6 worm cellular contexts compared by ENCODE assay signal in genomic region chrIII:10661292-10661691, ce11.
TF ChIP-seq lines count a peak whose summit lies in the region.

No protein-coding gene starts in this region.

TF ChIP-seq in whole organism, L1 larva, 84 proteins besides CTCF, POLR2A, EP300 and RAD21:
- TF ChIP-seq lin-14 (GFP tag; optimal IDR thresholded peaks at IDR 0.05; lab: Kevin White, UChicago) (peak; percentile 38), hlh-4 (tag; optimal IDR thresholded peaks at IDR 0.05; lab: Kevin White, UChicago) (no peak), elt-3 (tag; optimal IDR thresholded peaks at IDR 0.05; lab: Kevin White, UChicago) (peak in 1 of 6 experiments; percentile 6), blmp-1 (tag; optimal IDR thresholded peaks at IDR 0.05; lab: Kevin White, UChicago) (peak; percentile 58), nhr-85 (tag; lab: Kevin White, UChicago) (peak; percentile 79)
TF ChIP-seq in whole organism, L1 larva: peak in this region for 4.

TF ChIP-seq in whole organism, L2 larva, 48 proteins besides CTCF, POLR2A, EP300 and RAD21:
- TF ChIP-seq nhr-129 (tag; optimal IDR thresholded peaks at IDR 0.05; lab: Kevin White, UChicago) (peak; percentile 7), nhr-11 (tag; optimal IDR thresholded peaks at IDR 0.05; lab: Kevin White, UChicago) (no peak), sma-3 (GFP tag; optimal IDR thresholded peaks at IDR 0.05; lab: Kevin White, UChicago) (peak; percentile 11), nhr-25 (tag; optimal IDR thresholded peaks at IDR 0.05; lab: Kevin White, UChicago) (peak; percentile 30)
TF ChIP-seq in whole organism, L2 larva: peak in this region for 3.

TF ChIP-seq in whole organism, L3 larva, 47 proteins besides CTCF, POLR2A, EP300 and RAD21:
- TF ChIP-seq lin-39 (tag; optimal IDR thresholded peaks at IDR 0.05; lab: Kevin White, UChicago) (peak; percentile 37), lin-15B (tag; optimal IDR thresholded peaks at IDR 0.05; lab: Kevin White, UChicago) (no peak), nhr-25 (tag; optimal IDR thresholded peaks at IDR 0.05; lab: Kevin White, UChicago) (peak; percentile 57), nhr-23 (tag; optimal IDR thresholded peaks at IDR 0.05; lab: Kevin White, UChicago) (peak; percentile 8), nhr-43 (tag; optimal IDR thresholded peaks at IDR 0.05; lab: Kevin White, UChicago; ENCODE audit: poor library complexity, severe bottlenecking) (no peak)
TF ChIP-seq in whole organism, L3 larva: peak in this region for 3.

TF ChIP-seq in whole organism, L4 larva, 104 proteins besides CTCF, POLR2A, EP300 and RAD21:
- no peak for TF ChIP-seq Y5F2A.4 (GFP tag; optimal IDR thresholded peaks at IDR 0.05; lab: Kevin White, UChicago)
- no peak for TF ChIP-seq ama-1 (optimal IDR thresholded peaks at IDR 0.05; lab: Kevin White, UChicago)
- no peak for TF ChIP-seq zip-11 (GFP tag; IDR thresholded peaks at IDR 0.05; lab: Robert Waterston, UW)
- no peak for TF ChIP-seq duxl-1 (tag; optimal IDR thresholded peaks at IDR 0.05; lab: Kevin White, UChicago; ENCODE audit: poor library complexity)
- no peak for TF ChIP-seq lsy-2 (tag; optimal IDR thresholded peaks at IDR 0.05; lab: Kevin White, UChicago)
- no peak for TF ChIP-seq unc-39 (tag; optimal IDR thresholded peaks at IDR 0.05; lab: Kevin White, UChicago)
- no peak for TF ChIP-seq hmg-1.1 (GFP tag; IDR thresholded peaks at IDR 0.05; lab: Robert Waterston, UW)
- no peak for TF ChIP-seq mxl-2 (GFP tag; conservative IDR thresholded peaks at IDR 0.05; lab: Robert Waterston, UW)
- peak in 1 of 2 experiments; percentile 66 for TF ChIP-seq unc-62 (GFP tag; optimal IDR thresholded peaks at IDR 0.05 in 1 of 2; lab: Kevin White, UChicago)
- TF ChIP-seq unc-62 (tag; optimal IDR thresholded peaks at IDR 0.05; lab: Kevin White, UChicago): no peak
- peak; percentile 83 for TF ChIP-seq aha-1 (tag; lab: Kevin White, UChicago)
- no peak for TF ChIP-seq ztf-7 (tag; optimal IDR thresholded peaks at IDR 0.05; lab: Kevin White, UChicago)
- no peak for TF ChIP-seq nhr-11 (tag; optimal IDR thresholded peaks at IDR 0.05; lab: Kevin White, UChicago)
- TF ChIP-seq nhr-6 (tag; optimal IDR thresholded peaks at IDR 0.05; lab: Kevin White, UChicago): no peak
- no peak for TF ChIP-seq dmd-9 (GFP tag; IDR thresholded peaks at IDR 0.05; lab: Robert Waterston, UW)
- peak; percentile 44 for TF ChIP-seq nhr-28 (tag; optimal IDR thresholded peaks at IDR 0.05; lab: Kevin White, UChicago)
- no peak for TF ChIP-seq ctbp-1 (GFP tag; IDR thresholded peaks at IDR 0.05; lab: Robert Waterston, UW)
- peak; percentile 26 for TF ChIP-seq hlh-30 (tag; optimal IDR thresholded peaks at IDR 0.05; lab: Kevin White, UChicago; ENCODE audit: insufficient read depth)
- TF ChIP-seq mdl-1 (tag; optimal IDR thresholded peaks at IDR 0.05; lab: Kevin White, UChicago): peak in 1 of 2 experiments; percentile 43
- TF ChIP-seq saeg-2 (GFP tag; IDR thresholded peaks at IDR 0.05; lab: Robert Waterston, UW): no peak
- TF ChIP-seq lin-29 (GFP tag; IDR thresholded peaks at IDR 0.05; lab: Robert Waterston, UW): no peak
- TF ChIP-seq ZK546.5 (tag; optimal IDR thresholded peaks at IDR 0.05; lab: Kevin White, UChicago): no peak
- TF ChIP-seq Y75B8A.6 (GFP tag; IDR thresholded peaks at IDR 0.05; lab: Robert Waterston, UW): no peak
- no peak for TF ChIP-seq hif-1 (tag; optimal IDR thresholded peaks at IDR 0.05; lab: Kevin White, UChicago)
- peak; percentile 41 for TF ChIP-seq nhr-25 (tag; optimal IDR thresholded peaks at IDR 0.05; lab: Kevin White, UChicago; ENCODE audit: borderline replicate concordance, insufficient read depth)
- TF ChIP-seq mxl-3 (GFP tag; optimal IDR thresholded peaks at IDR 0.05; lab: Kevin White, UChicago): peak; percentile 28
TF ChIP-seq in whole organism, L4 larva: peak in this region for 7.

TF ChIP-seq in whole organism, midembryonic, 9 proteins besides CTCF, POLR2A, EP300 and RAD21:
- TF ChIP-seq tab-1 (GFP tag; IDR thresholded peaks at IDR 0.05; lab: Robert Waterston, UW) (no peak), cog-1 (tag; optimal IDR thresholded peaks at IDR 0.05; lab: Kevin White, UChicago) (no peak), ztf-29 (GFP tag; IDR thresholded peaks at IDR 0.05; lab: Robert Waterston, UW) (0 out of 2 replicates have a peak, but pooled peaks have one; percentile 16), med-1 (GFP tag; optimal IDR thresholded peaks at IDR 0.05; lab: Kevin White, UChicago; ENCODE audit: insufficient read depth) (no peak), ztf-23 (GFP tag; IDR thresholded peaks at IDR 0.05; lab: Robert Waterston, UW) (no peak), T22C8.4 (GFP tag; IDR thresholded peaks at IDR 0.05; lab: Robert Waterston, UW) (no peak)
TF ChIP-seq in whole organism, midembryonic: peak in this region for 1.

TF ChIP-seq in whole organism, mixed stage, embryonic, 35 proteins besides CTCF, POLR2A, EP300 and RAD21:
- TF ChIP-seq M03D4.4 (tag; optimal IDR thresholded peaks at IDR 0.05; lab: Kevin White, UChicago) (no peak), flh-1 (GFP tag; optimal IDR thresholded peaks at IDR 0.05; lab: Kevin White, UChicago) (no peak), pha-4 (tag; optimal IDR thresholded peaks at IDR 0.05; lab: Kevin White, UChicago) (no peak), blmp-1 (tag; optimal IDR thresholded peaks at IDR 0.05; lab: Kevin White, UChicago) (no peak), ham-2 (GFP tag; optimal IDR thresholded peaks at IDR 0.05; lab: Kevin White, UChicago) (peak; percentile 50), elt-1 (tag; optimal IDR thresholded peaks at IDR 0.05; lab: Kevin White, UChicago; ENCODE audit: borderline replicate concordance, insufficient read depth) (no peak), hlh-1 (tag; optimal IDR thresholded peaks at IDR 0.05; lab: Kevin White, UChicago) (no peak), bed-3 (GFP tag; optimal IDR thresholded peaks at IDR 0.05; lab: Kevin White, UChicago) (no peak), tbx-8 (GFP tag; optimal IDR thresholded peaks at IDR 0.05; lab: Kevin White, UChicago) (no peak)

Comparison
In these comparisons a context has a peak if more than half of its experiments do, and no peak if none do; other contexts are left out.
1. Of the 29 proteins assayed by ChIP-seq in both whole organism, L4 larva and whole organism, L1 larva: peak only in whole organism, L4 larva: aha-1 and nhr-28; only in whole organism, L1 larva: none; in both: none; in neither: 25; mixed calls (peak in some experiments, not most) for 2.